Worm (Caenorhabditis elegans) whole organism, L4/young adult: ENCODE data around the gene dcar-1.

Source experiments
- W03F9.2 ChIP-seq: fragments of 150-350 bp; optimal IDR thresholded peaks from 2 replicates; lab custom pipeline; 2014; ENCODE audit warnings: missing biosample characterization, missing genetic modification characterization
- dao-5 ChIP-seq: sonication (generic microtip); optimal IDR thresholded peaks from 2 replicates; lab custom pipeline; 2016; ENCODE audit warnings: missing genotype, missing genetic modification characterization, moderate library complexity, missing compliant biosample characterization
- him-1 ChIP-seq: sonication (generic microtip); optimal IDR thresholded peaks from 2 replicates; lab custom pipeline; 2016; ENCODE audit warnings: missing genotype, missing genetic modification reagents, missing genetic modification characterization, missing compliant biosample characterization

DNA sequence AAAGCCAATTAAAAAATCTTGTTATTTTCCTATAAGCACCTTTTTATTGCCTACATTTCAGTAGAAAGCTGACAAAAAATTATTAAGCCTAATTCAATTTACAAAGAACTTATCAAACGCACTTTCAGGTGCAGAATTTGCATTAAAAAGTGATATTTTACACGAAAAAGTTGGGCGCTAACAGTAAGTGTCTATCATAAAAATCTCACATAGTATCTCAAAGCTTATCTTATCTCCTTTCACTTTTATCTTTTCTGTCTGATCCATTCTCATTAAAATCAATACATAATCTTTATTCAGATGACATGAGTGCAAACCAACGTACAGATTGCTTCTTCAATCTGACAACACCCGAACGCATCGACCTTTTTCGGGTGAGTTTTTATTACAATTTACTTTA lies at the start of gene dcar-1:
- TF ChIP-seq dao-5 (tag; lab: Kevin White, UChicago) (no peak), W03F9.2 (tag; lab: Kevin White, UChicago) (no peak), him-1 (tag; lab: Kevin White, UChicago) (no peak)
